Fruit fly (Drosophila melanogaster) whole organism, embryonic: ENCODE measurements around the gene CG3448.
A peak's percentile ranks its signal among the peaks of the same experiment; 100 is the strongest.

Experiments
- Asciz ChIP-seq: fragments of 200-800 bp; sonication (Bioruptor generic); optimal IDR thresholded peaks from 2 replicates; lab custom pipeline; 2017; ENCODE audit warnings: missing biosample characterization, mild to moderate bottlenecking, missing genetic modification characterization, missing genetic modification reagents
- CG10321 ChIP-seq: fragments of 200-800 bp; sonication (Bioruptor generic); IDR thresholded peaks from 2 replicates; pipeline ENCODE4 v1.3.6; 2022; ENCODE audit warnings: missing biosample characterization, missing genetic modification characterization
- CG10366 ChIP-seq: fragments of 200-800 bp; sonication (Bioruptor generic); IDR thresholded peaks from 2 replicates; pipeline ENCODE4 v1.3.6; 2022; ENCODE audit warnings: missing biosample characterization, missing genetic modification characterization
- CG10654 ChIP-seq: fragments of 200-800 bp; sonication (Bioruptor generic); optimal IDR thresholded peaks from 2 replicates; lab custom pipeline; 2016; ENCODE audit warnings: missing biosample characterization, missing genetic modification characterization
- CG10959 ChIP-seq: fragments of 200-800 bp; sonication (Bioruptor generic); IDR thresholded peaks from 2 replicates; pipeline ENCODE4 v1.3.6; 2022; ENCODE audit warnings: missing biosample characterization, missing genetic modification characterization
- CG11695 ChIP-seq: fragments of 200-800 bp; sonication (Bioruptor generic); IDR thresholded peaks from 3 replicates; pipeline ENCODE4 v1.3.6; 2022; ENCODE audit warnings: missing biosample characterization, missing genetic modification characterization
- CG13775 ChIP-seq: fragments of 200-800 bp; sonication (Bioruptor generic); optimal IDR thresholded peaks from 3 replicates; lab custom pipeline; 2017; ENCODE audit warnings: missing biosample characterization, mild to moderate bottlenecking, missing genetic modification characterization
- CG1602 ChIP-seq: fragments of 200-800 bp; sonication (Bioruptor generic); optimal IDR thresholded peaks from 3 replicates; lab custom pipeline; 2016; ENCODE audit warnings: missing biosample characterization, missing genetic modification characterization
- CG17612 ChIP-seq: fragments of 200-800 bp; sonication (Bioruptor generic); IDR thresholded peaks from 2 replicates; pipeline ENCODE4 v1.3.6; 2022; ENCODE audit warnings: missing biosample characterization, missing genetic modification characterization
- CG17802 ChIP-seq: fragments of 200-800 bp; sonication (Bioruptor generic); optimal IDR thresholded peaks from 2 replicates; lab custom pipeline; 2018; ENCODE audit warnings: missing biosample characterization, mild to moderate bottlenecking, missing genetic modification characterization, moderate library complexity
- CG2199 ChIP-seq: fragments of 200-800 bp; sonication (Bioruptor generic); IDR thresholded peaks from 3 replicates; pipeline ENCODE4 v1.3.6; 2022; ENCODE audit warnings: missing biosample characterization, missing genetic modification characterization
- CG31224 ChIP-seq: fragments of 200-800 bp; sonication (Bioruptor generic); IDR thresholded peaks from 2 replicates; pipeline ENCODE4 v1.3.6; 2022; ENCODE audit warnings: missing biosample characterization, missing genetic modification characterization
- CG34376 ChIP-seq: fragments of 200-800 bp; sonication (Bioruptor generic); optimal IDR thresholded peaks from 2 replicates; lab custom pipeline; 2018; ENCODE audit warnings: missing biosample characterization, mild to moderate bottlenecking, missing genetic modification characterization
- CG3995 ChIP-seq: fragments of 200-800 bp; sonication (Bioruptor generic); optimal IDR thresholded peaks from 3 replicates; lab custom pipeline; 2016; ENCODE audit warnings: missing biosample characterization, missing genetic modification characterization
- CG42726 ChIP-seq: fragments of 200-800 bp; sonication (Bioruptor generic); IDR thresholded peaks from 2 replicates; pipeline ENCODE4 v1.3.6; 2022; ENCODE audit warnings: missing biosample characterization, missing genetic modification characterization; ENCODE audit not compliant: partially characterized antibody
- CG4328 ChIP-seq: fragments of 200-800 bp; sonication (Bioruptor generic); optimal IDR thresholded peaks from 3 replicates; lab custom pipeline; 2017; ENCODE audit warnings: missing biosample characterization, missing genetic modification reagents, missing genetic modification characterization
- CG4707 ChIP-seq: fragments of 200-800 bp; sonication (Bioruptor generic); optimal IDR thresholded peaks from 2 replicates; lab custom pipeline; 2018; ENCODE audit warnings: missing biosample characterization, mild to moderate bottlenecking, missing genetic modification characterization, moderate library complexity
- CG4730 ChIP-seq: fragments of 200-800 bp; sonication (Bioruptor generic); IDR thresholded peaks from 2 replicates; pipeline ENCODE4 v1.3.6; 2022; ENCODE audit warnings: missing biosample characterization, missing genetic modification characterization
- CG6254 ChIP-seq: fragments of 200-800 bp; sonication (Bioruptor generic); optimal IDR thresholded peaks from 3 replicates; lab custom pipeline; 2017; ENCODE audit warnings: mild to moderate bottlenecking, missing biosample characterization, missing genetic modification reagents, missing genetic modification characterization
- CG7372 ChIP-seq: fragments of 200-800 bp; sonication (Bioruptor generic); IDR thresholded peaks from 2 replicates; pipeline ENCODE4 v1.3.6; 2022; ENCODE audit warnings: missing biosample characterization, missing genetic modification characterization
- CG7928 ChIP-seq: fragments of 200-800 bp; sonication (Bioruptor generic); optimal IDR thresholded peaks from 2 replicates; lab custom pipeline; 2017; ENCODE audit warnings: missing biosample characterization, mild to moderate bottlenecking, missing genetic modification characterization
- CG9215 ChIP-seq: fragments of 200-800 bp; sonication (Bioruptor generic); IDR thresholded peaks from 2 replicates; pipeline ENCODE4 v1.3.6; 2022; ENCODE audit warnings: missing biosample characterization, missing genetic modification characterization
- Dip2 ChIP-seq: fragments of 200-800 bp; sonication (Bioruptor generic); IDR thresholded peaks from 2 replicates; pipeline ENCODE4 v1.3.6; 2022; ENCODE audit warnings: missing biosample characterization, missing genetic modification characterization
- GATAe ChIP-seq: fragments of 200-800 bp; sonication (Bioruptor generic); conservative IDR thresholded peaks from 2 replicates; pipeline ENCODE4 v1.3.6; 2022; ENCODE audit warnings: missing biosample characterization, missing genetic modification characterization
- MESR4 ChIP-seq: fragments of 200-800 bp; sonication (Bioruptor generic); optimal IDR thresholded peaks from 2 replicates; lab custom pipeline; 2018; ENCODE audit warnings: missing biosample characterization, mild to moderate bottlenecking, missing genetic modification characterization, moderate library complexity
- NC2α ChIP-seq: fragments of 200-800 bp; sonication (Bioruptor generic); optimal IDR thresholded peaks from 2 replicates; lab custom pipeline; 2016; ENCODE audit warnings: missing biosample characterization, missing genetic modification characterization
- Nf-YB ChIP-seq: fragments of 200-800 bp; sonication (Bioruptor generic); optimal IDR thresholded peaks from 3 replicates; lab custom pipeline; 2019; ENCODE audit warnings: missing biosample characterization, mild to moderate bottlenecking, missing genetic modification characterization, moderate library complexity
- Oaz ChIP-seq: fragments of 200-800 bp; sonication (Bioruptor generic); IDR thresholded peaks from 2 replicates; pipeline ENCODE4 v1.3.6; 2022; ENCODE audit warnings: missing biosample characterization, missing genetic modification characterization
- Poxn ChIP-seq: fragments of 200-800 bp; sonication (Bioruptor generic); IDR thresholded peaks from 2 replicates; pipeline ENCODE4 v1.3.6; 2022; ENCODE audit warnings: missing biosample characterization, missing genetic modification characterization
- Stat92E ChIP-seq, 3 experiments: fragments of >200 bp in 2 of 3; fragments of 200-800 bp in 1 of 3; sonication (Bioruptor generic) in 1 of 3; optimal IDR thresholded peaks; 2 replicates each; lab custom pipeline; 2017 to 2019; ENCODE audit warnings: missing biosample characterization in 3 of 3, missing genetic modification characterization in 3 of 3, mild to moderate bottlenecking in 1 of 3, moderate library complexity in 1 of 3
- Trl ChIP-seq, 3 experiments: fragments of >200 bp in 2 of 3; fragments of 200-800 bp in 1 of 3; sonication (Bioruptor generic) in 1 of 3; optimal IDR thresholded peaks; 2 replicates in 1 of 3; 3 replicates in 2 of 3; lab custom pipeline; 2016 to 2017; ENCODE audit warnings: missing biosample characterization in 1 of 3, missing genetic modification characterization in 1 of 3
- aop ChIP-seq: fragments of 200-800 bp; sonication (Bioruptor generic); IDR thresholded peaks from 2 replicates; pipeline ENCODE4 v1.3.6; 2022; ENCODE audit warnings: missing biosample characterization, missing genetic modification characterization
- ase ChIP-seq: fragments of 200-800 bp; sonication (Bioruptor generic); IDR thresholded peaks from 3 replicates; pipeline ENCODE4 v1.3.6; 2022; ENCODE audit warnings: missing biosample characterization, missing genetic modification characterization
- cas ChIP-seq: fragments of 200-800 bp; sonication (Bioruptor generic); IDR thresholded peaks from 2 replicates; pipeline ENCODE4 v1.3.6; 2022; ENCODE audit warnings: missing biosample characterization, missing genetic modification characterization
- dmrt99B ChIP-seq: fragments of 200-800 bp; sonication (Bioruptor generic); optimal IDR thresholded peaks from 2 replicates; lab custom pipeline; 2018; ENCODE audit warnings: missing biosample characterization, mild to moderate bottlenecking, missing genetic modification characterization, moderate library complexity
- gcm2 ChIP-seq: fragments of 200-800 bp; sonication (Bioruptor generic); optimal IDR thresholded peaks from 2 replicates; lab custom pipeline; 2016; ENCODE audit warnings: missing biosample characterization, missing genetic modification characterization
- gro ChIP-seq: fragments of 200-800 bp; sonication (Bioruptor generic); optimal IDR thresholded peaks from 2 replicates; lab custom pipeline; 2016; ENCODE audit warnings: missing biosample characterization, missing genetic modification characterization
- gt ChIP-seq: fragments of 200-800 bp; sonication (Bioruptor generic); IDR thresholded peaks from 2 replicates; pipeline ENCODE4 v1.3.6; 2022; ENCODE audit warnings: missing biosample characterization, missing genetic modification characterization
- hb ChIP-seq: fragments of 200-800 bp; sonication (Bioruptor generic); IDR thresholded peaks from 3 replicates; pipeline ENCODE4 v1.3.6; 2022; ENCODE audit warnings: missing biosample characterization, missing genetic modification characterization; ENCODE audit not compliant: partially characterized antibody
- hbn ChIP-seq: fragments of 200-800 bp; sonication (Bioruptor generic); IDR thresholded peaks from 2 replicates; pipeline ENCODE4 v1.3.6; 2022; ENCODE audit warnings: missing biosample characterization, missing genetic modification characterization; ENCODE audit not compliant: partially characterized antibody
- psq ChIP-seq: fragments of 200-800 bp; sonication (Bioruptor generic); optimal IDR thresholded peaks from 2 replicates; lab custom pipeline; 2017; ENCODE audit warnings: missing biosample characterization, missing genetic modification characterization
- schlank ChIP-seq: fragments of 200-800 bp; sonication (Bioruptor generic); optimal IDR thresholded peaks from 2 replicates; lab custom pipeline; 2018; ENCODE audit warnings: missing biosample characterization, mild to moderate bottlenecking, missing genetic modification characterization
- sens ChIP-seq: fragments of 200-800 bp; sonication (Bioruptor generic); peaks from one replicate; lab custom pipeline; 2016; ENCODE audit warnings: missing biosample characterization, missing genetic modification characterization
- sqz ChIP-seq: fragments of 200-800 bp; sonication (Bioruptor generic); optimal IDR thresholded peaks from 3 replicates; lab custom pipeline; 2018; ENCODE audit warnings: missing biosample characterization, mild to moderate bottlenecking, missing genetic modification characterization
- tin ChIP-seq: fragments of 200-800 bp; sonication (Bioruptor generic); optimal IDR thresholded peaks from 3 replicates; lab custom pipeline; 2016; ENCODE audit warnings: missing biosample characterization, missing genetic modification characterization
- tll ChIP-seq, 2 experiments: fragments of 200-800 bp in 1 of 2; fragments of >200 bp in 1 of 2; sonication (Bioruptor generic) in 1 of 2; optimal IDR thresholded peaks; 2 replicates each; lab custom pipeline; 2017 to 2019; ENCODE audit warnings: missing biosample characterization in 2 of 2, missing genetic modification characterization in 2 of 2, mild to moderate bottlenecking in 1 of 2, moderate library complexity in 1 of 2
- usp ChIP-seq: fragments of >200 bp; optimal IDR thresholded peaks from 2 replicates; lab custom pipeline; 2017; ENCODE audit warnings: missing biosample characterization, missing genetic modification characterization
- yki ChIP-seq: fragments of >200 bp; optimal IDR thresholded peaks from 3 replicates; lab custom pipeline; 2018
- z ChIP-seq: fragments of 200-800 bp; sonication (Bioruptor generic); IDR thresholded peaks from 3 replicates; pipeline ENCODE4 v1.3.6; 2022; ENCODE audit warnings: missing biosample characterization, missing genetic modification characterization
- zen2 ChIP-seq: fragments of 200-800 bp; sonication (Bioruptor generic); IDR thresholded peaks from 3 replicates; pipeline ENCODE4 v1.3.6; 2022; ENCODE audit warnings: missing biosample characterization, missing genetic modification characterization; ENCODE audit not compliant: partially characterized antibody

The CG3448 gene

dm6 chr3L:9457619-9458092 lies 6.3 kb upstream of the CG3448 start, which contains the start of gene CG3437 (continued):
- TF ChIP-seq Oaz (peak; percentile 98), tll (GFP tag; optimal IDR thresholded peaks at IDR 0.05; lab: Kevin White, UChicago) (peak in 1 of 2 experiments; percentile 84), CG4730 (GFP tag; lab: Robert Waterston, UW) (peak; percentile 99), yki (no peak), sqz (peak; percentile 98), CG1602 (GFP tag; lab: Kevin White, UChicago) (peak; percentile 99), schlank (peak; percentile 96), hbn (GFP tag; lab: Robert Waterston, UW) (no peak; the same call in 1 of the 2 replicates), CG7372 (GFP tag; lab: Robert Waterston, UW) (peak; percentile 99), CG10654 (GFP tag; lab: Kevin White, UChicago) (peak; percentile 98), Trl (optimal IDR thresholded peaks at IDR 0.05; lab: Kevin White, UChicago) (no peak), Trl (GFP tag; optimal IDR thresholded peaks at IDR 0.05; lab: Kevin White, UChicago) (peak; percentile 99), CG4707 (GFP tag; lab: Kevin White, UChicago) (peak; percentile 95), psq (peak; percentile 90), Nf-YB (peak; percentile 87), CG9215 (peak; percentile 99), CG11695 (peak; percentile 99), CG17802 (peak; percentile 93), Dip2 (GFP tag; lab: Robert Waterston, UW) (peak; percentile 79), CG3995 (GFP tag; lab: Kevin White, UChicago) (peak; percentile 82), CG13775 (GFP tag; lab: Kevin White, UChicago) (peak; percentile 98), CG34376 (GFP tag; lab: Kevin White, UChicago) (peak; percentile 99), Poxn (peak; percentile 96), CG10366 (GFP tag; lab: Robert Waterston, UW) (peak; percentile 99), usp (GFP tag; lab: Kevin White, UChicago) (no peak), aop (GFP tag; lab: Robert Waterston, UW) (peak; percentile 96), zen2 (GFP tag; lab: Robert Waterston, UW) (no peak), CG10959 (GFP tag; lab: Robert Waterston, UW) (peak; percentile 99), NC2α (GFP tag; lab: Kevin White, UChicago) (peak; percentile 97), CG2199 (GFP tag; lab: Robert Waterston, UW) (peak; percentile 99), CG7928 (GFP tag; lab: Kevin White, UChicago) (peak; percentile 96), CG10321 (GFP tag; lab: Robert Waterston, UW) (peak; percentile 87), CG31224 (GFP tag; lab: Robert Waterston, UW) (peak; percentile 97), GATAe (GFP tag; lab: Robert Waterston, UW) (peak; percentile 98), gro (GFP tag; lab: Kevin White, UChicago) (peak; percentile 98), CG17612 (GFP tag; lab: Robert Waterston, UW) (peak; percentile 98), gcm2 (GFP tag; lab: Kevin White, UChicago) (peak; percentile 97), ase (GFP tag; lab: Robert Waterston, UW) (peak; percentile 99), CG4328 (GFP tag; lab: Kevin White, UChicago) (peak; percentile 97), CG42726 (GFP tag; lab: Robert Waterston, UW) (no peak), CG6254 (peak; percentile 96), Stat92E (GFP tag; optimal IDR thresholded peaks at IDR 0.05; lab: Kevin White, UChicago) (peak in 1 of 3 experiments; percentile 91), Asciz (GFP tag; lab: Kevin White, UChicago) (peak; percentile 98), hb (GFP tag; lab: Robert Waterston, UW) (no peak), tin (GFP tag; lab: Kevin White, UChicago) (peak; percentile 98), sens (peak; percentile 100), z (GFP tag; lab: Robert Waterston, UW) (peak; percentile 82), gt (GFP tag; lab: Robert Waterston, UW) (peak; percentile 99), MESR4 (peak; percentile 84), cas (GFP tag; lab: Robert Waterston, UW) (peak; percentile 98), dmrt99B (tag; lab: Kevin White, UChicago) (peak; percentile 98)
